Worm (Caenorhabditis elegans) whole organism, L2 larva: ENCODE data around the gene F44A2.7.

Source experiments
- C34F6.9 ChIP-seq: fragments of 150-350 bp; optimal IDR thresholded peaks from 2 replicates; lab custom pipeline; 2014; ENCODE audit warnings: missing biosample characterization, missing genetic modification characterization
- F13H6.1 ChIP-seq: sonication (generic microtip); optimal IDR thresholded peaks from 2 replicates; lab custom pipeline; 2016; ENCODE audit warnings: missing genetic modification characterization, missing compliant biosample characterization
- R02D3.7 ChIP-seq: fragments of 150-350 bp; optimal IDR thresholded peaks from 2 replicates; lab custom pipeline; 2014; ENCODE audit warnings: missing biosample characterization, missing genetic modification characterization
- Y55F3AM.14 ChIP-seq: fragments of 200-800 bp; sonication (Bioruptor generic); optimal IDR thresholded peaks from 2 replicates; lab custom pipeline; 2018; ENCODE audit warnings: mild to moderate bottlenecking, missing genetic modification characterization, missing compliant biosample characterization
- aly-2 ChIP-seq: fragments of 150-350 bp; optimal IDR thresholded peaks from 2 replicates; lab custom pipeline; 2014; ENCODE audit warnings: missing biosample characterization, missing genetic modification characterization
- ama-1 ChIP-seq: fragments of 150-350 bp; optimal IDR thresholded peaks from 2 replicates; lab custom pipeline; 2018; ENCODE audit warnings: inconsistent platforms
- blmp-1 ChIP-seq: sonication (generic microtip); optimal IDR thresholded peaks from 2 replicates; lab custom pipeline; 2017; ENCODE audit warnings: missing genetic modification characterization, mild to moderate bottlenecking, missing compliant biosample characterization, antibody characterized with exemption, moderate library complexity; ENCODE audit not compliant: insufficient read depth
- ceh-82 ChIP-seq: fragments of 150-350 bp; optimal IDR thresholded peaks from 2 replicates; lab custom pipeline; 2014; ENCODE audit warnings: missing biosample characterization, missing genetic modification characterization
- crh-2 ChIP-seq: sonication (generic microtip); optimal IDR thresholded peaks from 2 replicates; lab custom pipeline; 2017; ENCODE audit warnings: missing biosample characterization, missing genetic modification characterization
- dmd-4 ChIP-seq: sonication (generic microtip); optimal IDR thresholded peaks from 2 replicates; lab custom pipeline; 2017; ENCODE audit warnings: missing biosample characterization, missing genetic modification characterization
- egl-27 ChIP-seq: sonication (generic microtip); optimal IDR thresholded peaks from 3 replicates; lab custom pipeline; 2017; ENCODE audit warnings: missing biosample characterization, missing genetic modification reagents, missing genetic modification characterization
- fos-1 ChIP-seq: fragments of 150-350 bp; optimal IDR thresholded peaks from 2 replicates; lab custom pipeline; 2014; ENCODE audit warnings: missing biosample characterization, missing genetic modification characterization
- lin-11 ChIP-seq: fragments of 150-350 bp; sonication (generic microtip); optimal IDR thresholded peaks from 2 replicates; lab custom pipeline; 2014; ENCODE audit warnings: missing biosample characterization, missing genetic modification characterization, inconsistent platforms, mixed read lengths
- lin-13 ChIP-seq: fragments of 150-350 bp; optimal IDR thresholded peaks from 2 replicates; lab custom pipeline; 2014; ENCODE audit warnings: missing biosample characterization, missing genetic modification reagents, missing genetic modification characterization
- lsy-2 ChIP-seq, 2 experiments: fragments of 150-350 bp in 1 of 2; sonication (generic microtip) in 1 of 2; optimal IDR thresholded peaks; 2 replicates each; lab custom pipeline; 2014 to 2017; ENCODE audit warnings: missing biosample characterization in 2 of 2, missing genetic modification characterization in 2 of 2
- mab-5 ChIP-seq: fragments of 150-350 bp; optimal IDR thresholded peaks from 2 replicates; lab custom pipeline; 2014; ENCODE audit warnings: missing biosample characterization, missing genetic modification characterization
- mbf-1 ChIP-seq: sonication (generic microtip); optimal IDR thresholded peaks from 2 replicates; lab custom pipeline; 2017; ENCODE audit warnings: missing biosample characterization, missing genetic modification characterization
- mdl-1 ChIP-seq, 2 experiments: fragments of 150-350 bp in 1 of 2; sonication (generic microtip) in 1 of 2; optimal IDR thresholded peaks; 2 replicates each; lab custom pipeline; 2017; ENCODE audit warnings: missing biosample characterization in 2 of 2, missing genetic modification characterization in 2 of 2
- nhr-12 ChIP-seq: fragments of 150-350 bp; optimal IDR thresholded peaks from 2 replicates; lab custom pipeline; 2014; ENCODE audit warnings: missing biosample characterization, missing genetic modification characterization
- nhr-129 ChIP-seq: fragments of 150-350 bp; optimal IDR thresholded peaks from 2 replicates; lab custom pipeline; 2014; ENCODE audit warnings: missing biosample characterization, missing genetic modification characterization
- nhr-21 ChIP-seq: fragments of 150-350 bp; optimal IDR thresholded peaks from 2 replicates; lab custom pipeline; 2014; ENCODE audit warnings: missing biosample characterization, missing genetic modification characterization
- nhr-25 ChIP-seq: fragments of 150-350 bp; sonication (generic microtip); optimal IDR thresholded peaks from 3 replicates; lab custom pipeline; 2014; ENCODE audit warnings: missing biosample characterization, missing genetic modification characterization
- nhr-6 ChIP-seq: fragments of 150-350 bp; optimal IDR thresholded peaks from 2 replicates; lab custom pipeline; 2014; ENCODE audit warnings: missing biosample characterization, missing genetic modification characterization
- sem-4 ChIP-seq: fragments of 150-350 bp; optimal IDR thresholded peaks from 2 replicates; lab custom pipeline; 2014; ENCODE audit warnings: missing biosample characterization, missing genetic modification reagents, missing genetic modification characterization
- skn-1 ChIP-seq: sonication (generic microtip); optimal IDR thresholded peaks from 2 replicates; lab custom pipeline; 2017; ENCODE audit warnings: missing biosample characterization, missing genetic modification characterization
- sma-9 ChIP-seq, 2 experiments: fragments of 150-350 bp in 1 of 2; sonication (generic microtip) in 1 of 2; optimal IDR thresholded peaks; 2 replicates each; lab custom pipeline; 2014 to 2016; ENCODE audit warnings: missing genetic modification characterization in 2 of 2, mild to moderate bottlenecking in 1 of 2, missing biosample characterization in 1 of 2, missing compliant biosample characterization in 1 of 2, missing genetic modification reagents in 1 of 2, moderate library complexity in 1 of 2
- snpc-4 ChIP-seq: fragments of 150-350 bp; optimal IDR thresholded peaks from 2 replicates; lab custom pipeline; 2014; ENCODE audit warnings: missing biosample characterization, missing genetic modification characterization
- unc-39 ChIP-seq: fragments of 150-350 bp; optimal IDR thresholded peaks from 2 replicates; lab custom pipeline; 2014; ENCODE audit warnings: missing biosample characterization, missing genetic modification characterization
- unc-55 ChIP-seq: fragments of 150-350 bp; sonication (generic microtip); optimal IDR thresholded peaks from 3 replicates; lab custom pipeline; 2014; ENCODE audit warnings: missing biosample characterization, missing genetic modification reagents, missing genetic modification characterization
- unc-62 ChIP-seq: fragments of 150-350 bp; optimal IDR thresholded peaks from 2 replicates; lab custom pipeline; 2014; ENCODE audit warnings: missing biosample characterization, missing genetic modification reagents, missing genetic modification characterization
- zag-1 ChIP-seq: fragments of 150-350 bp; optimal IDR thresholded peaks from 2 replicates; lab custom pipeline; 2014; ENCODE audit warnings: missing biosample characterization, missing genetic modification characterization
- ztf-1 ChIP-seq: fragments of 200-800 bp; sonication (Bioruptor generic); conservative IDR thresholded peaks from 2 replicates; pipeline ENCODE4 v1.3.6; 2022; ENCODE audit warnings: missing genetic modification characterization, missing compliant biosample characterization
- ztf-11 ChIP-seq: sonication (generic microtip); optimal IDR thresholded peaks from 2 replicates; lab custom pipeline; 2017; ENCODE audit warnings: missing biosample characterization, missing genetic modification characterization
- ztf-4 ChIP-seq: fragments of 150-350 bp; optimal IDR thresholded peaks from 2 replicates; lab custom pipeline; 2014; ENCODE audit warnings: missing biosample characterization, missing genetic modification characterization

F44A2.7 gene

ce11 chrV:9321185-9321584 lies at the start of gene F44A2.7:
Gene F44A2.7, plus strand, starts transcription at chrV:9321485.
- no peak for TF ChIP-seq ama-1 (lab: Kevin White, UChicago)
- no peak for TF ChIP-seq ztf-1 (GFP tag; lab: Robert Waterston, UW)
- no peak for TF ChIP-seq skn-1 (tag; lab: Kevin White, UChicago)
- TF ChIP-seq mbf-1 (tag; lab: Kevin White, UChicago) = no peak
- no peak for TF ChIP-seq nhr-6 (tag; lab: Kevin White, UChicago)
- no peak for TF ChIP-seq aly-2 (tag; lab: Kevin White, UChicago)
- TF ChIP-seq zag-1 (tag; lab: Kevin White, UChicago) = no peak
- no peak for TF ChIP-seq C34F6.9 (tag; lab: Kevin White, UChicago)
- no peak for TF ChIP-seq Y55F3AM.14
- TF ChIP-seq lsy-2 (tag; optimal IDR thresholded peaks at IDR 0.05; lab: Kevin White, UChicago) = no peak
- TF ChIP-seq, all 48 proteins: peak for 0

ce11 chrV:9271835-9272234 lies 49.5 kb upstream of the F44A2.7 start:
- no peak for TF ChIP-seq unc-62 (GFP tag; lab: Kevin White, UChicago)
- TF ChIP-seq lsy-2 (tag; optimal IDR thresholded peaks at IDR 0.05; lab: Kevin White, UChicago) = peak in 1 of 2 experiments; percentile 2
- no peak for TF ChIP-seq R02D3.7 (tag; lab: Kevin White, UChicago)

ce11 chrV:9272624-9273023 lies 48.7 kb upstream of the F44A2.7 start:
- TF ChIP-seq C34F6.9 (tag; lab: Kevin White, UChicago) (peak; percentile 23), mdl-1 (tag; optimal IDR thresholded peaks at IDR 0.05; lab: Kevin White, UChicago) (no peak), sma-9 (GFP tag; optimal IDR thresholded peaks at IDR 0.05; lab: Kevin White, UChicago) (peak; percentile 4), sma-9 (tag; optimal IDR thresholded peaks at IDR 0.05; lab: Kevin White, UChicago) (no peak)

- TF ChIP-seq ama-1 (lab: Kevin White, UChicago) (no peak), sma-9 (GFP tag; optimal IDR thresholded peaks at IDR 0.05; lab: Kevin White, UChicago) (peak; percentile 94), sma-9 (tag; optimal IDR thresholded peaks at IDR 0.05; lab: Kevin White, UChicago) (no peak), lsy-2 (tag; optimal IDR thresholded peaks at IDR 0.05; lab: Kevin White, UChicago) (peak; percentile 8 to 70), nhr-6 (tag; lab: Kevin White, UChicago) (peak; percentile 81), zag-1 (tag; lab: Kevin White, UChicago) (peak; percentile 86), lin-13 (GFP tag; lab: Kevin White, UChicago) (peak; percentile 70), mdl-1 (tag; optimal IDR thresholded peaks at IDR 0.05; lab: Kevin White, UChicago) (peak; percentile 55 to 91), C34F6.9 (tag; lab: Kevin White, UChicago) (peak; percentile 74), mab-5 (tag; lab: Kevin White, UChicago) (peak; percentile 76), F13H6.1 (tag; lab: Kevin White, UChicago) (peak; percentile 90), nhr-25 (tag; lab: Kevin White, UChicago) (peak; percentile 26), nhr-129 (peak; percentile 87), fos-1 (tag; lab: Kevin White, UChicago) (peak; percentile 52), R02D3.7 (tag; lab: Kevin White, UChicago) (no peak), nhr-21 (tag; lab: Kevin White, UChicago) (peak; percentile 17), Y55F3AM.14 (peak; percentile 56), unc-39 (tag; lab: Kevin White, UChicago) (peak; percentile 68), blmp-1 (peak; percentile 21), snpc-4 (tag; lab: Kevin White, UChicago) (peak; percentile 61), crh-2 (tag; lab: Kevin White, UChicago) (peak; percentile 69), dmd-4 (tag; lab: Kevin White, UChicago) (no peak), ztf-11 (tag; lab: Kevin White, UChicago) (no peak), nhr-12 (no peak), skn-1 (tag; lab: Kevin White, UChicago) (no peak), ceh-82 (tag; lab: Kevin White, UChicago) (peak; percentile 66), sem-4 (tag; lab: Kevin White, UChicago) (peak; percentile 86), unc-55 (peak; percentile 93), egl-27 (tag; lab: Kevin White, UChicago) (peak; percentile 7), ztf-4 (tag; lab: Kevin White, UChicago) (peak; percentile 25), lin-11 (peak; percentile 17)
Observed at ce11 chrV:9273587-9273986, 47.7 kb upstream of the F44A2.7 start.
